Worm (Caenorhabditis elegans) whole organism, L1 larva: ENCODE data around the gene F55G11.8.

Experiments used
- C34B4.2 ChIP-seq: sonication (generic microtip); optimal IDR thresholded peaks from 2 replicates; lab custom pipeline; 2017; ENCODE audit warnings: mild to moderate bottlenecking, missing genetic modification characterization, missing compliant biosample characterization
- blmp-1 ChIP-seq: fragments of 150-350 bp; optimal IDR thresholded peaks from 2 replicates; lab custom pipeline; 2014; ENCODE audit warnings: missing biosample characterization, missing genetic modification characterization
- ceh-90 ChIP-seq: sonication (generic microtip); optimal IDR thresholded peaks from 2 replicates; lab custom pipeline; 2016; ENCODE audit warnings: missing genetic modification characterization, missing compliant biosample characterization
- dpl-1 ChIP-seq, 3 experiments: fragments of 150-350 bp in 2 of 3; sonication (generic microtip) in 1 of 3; optimal IDR thresholded peaks; 2 replicates each; lab custom pipeline; 2014 to 2017; ENCODE audit warnings: missing biosample characterization in 3 of 3, missing genetic modification characterization in 3 of 3, missing genetic modification reagents in 3 of 3
- efl-1 ChIP-seq, 4 experiments: fragments of 150-350 bp; optimal IDR thresholded peaks in 3 of 4; peaks in 1 of 4; 1 replicate in 1 of 4; 2 replicates in 3 of 4; lab custom pipeline; 2014; ENCODE audit warnings: missing biosample characterization in 2 of 4, missing genetic modification characterization in 2 of 4, missing genetic modification reagents in 2 of 4
- efl-3 ChIP-seq: fragments of 200-800 bp; sonication (Bioruptor generic); optimal IDR thresholded peaks from 2 replicates; lab custom pipeline; 2018; ENCODE audit warnings: mild to moderate bottlenecking, missing genetic modification characterization, missing compliant biosample characterization
- elt-2 ChIP-seq: sonication (generic microtip); optimal IDR thresholded peaks from 2 replicates; lab custom pipeline; 2016; ENCODE audit warnings: missing genetic modification characterization, mild to moderate bottlenecking, inconsistent platforms, missing compliant biosample characterization, missing genetic modification reagents
- elt-3 ChIP-seq, 6 experiments: fragments of 150-350 bp in 1 of 6; sonication (generic microtip); optimal IDR thresholded peaks; 2 replicates each; lab custom pipeline; 2017 to 2018; ENCODE audit warnings: missing biosample characterization in 6 of 6, missing genetic modification characterization in 6 of 6, inconsistent platforms in 1 of 6
- fkh-10 ChIP-seq: sonication (generic microtip); optimal IDR thresholded peaks from 2 replicates; lab custom pipeline; 2017; ENCODE audit warnings: missing biosample characterization, missing genetic modification reagents, missing genetic modification characterization
- fkh-8 ChIP-seq: sonication (generic microtip); optimal IDR thresholded peaks from 2 replicates; lab custom pipeline; 2016; ENCODE audit warnings: mild to moderate bottlenecking, missing genetic modification characterization, missing compliant biosample characterization
- grh-1 ChIP-seq: fragments of 200-800 bp; sonication (Bioruptor generic); IDR thresholded peaks from 2 replicates; pipeline ENCODE4 v1.3.6; 2022; ENCODE audit warnings: missing genetic modification reagents, missing genetic modification characterization, missing compliant biosample characterization
- hlh-17 ChIP-seq: fragments of 200-800 bp; sonication (Bioruptor generic); optimal IDR thresholded peaks from 2 replicates; lab custom pipeline; 2018; ENCODE audit warnings: missing genetic modification characterization, mild to moderate bottlenecking, missing compliant biosample characterization, moderate library complexity, borderline replicate concordance
- isw-1 ChIP-seq: fragments of 200-800 bp; sonication (Bioruptor generic); IDR thresholded peaks from 2 replicates; pipeline ENCODE4 v1.3.6; 2022; ENCODE audit warnings: missing genetic modification characterization, missing compliant biosample characterization
- jun-1 ChIP-seq: fragments of 150-350 bp; optimal IDR thresholded peaks from 2 replicates; lab custom pipeline; 2014; ENCODE audit warnings: missing biosample characterization, missing genetic modification reagents, missing genetic modification characterization
- lin-35 ChIP-seq, 2 experiments: fragments of 150-350 bp; optimal IDR thresholded peaks; 2 replicates each; lab custom pipeline; 2014; ENCODE audit warnings: missing biosample characterization in 2 of 2, missing genetic modification characterization in 2 of 2, missing genetic modification reagents in 2 of 2
- lin-39 ChIP-seq: fragments of 150-350 bp; optimal IDR thresholded peaks from 2 replicates; lab custom pipeline; 2014; ENCODE audit warnings: missing biosample characterization, missing genetic modification reagents, missing genetic modification characterization
- nhr-12 ChIP-seq: sonication (generic microtip); optimal IDR thresholded peaks from 2 replicates; lab custom pipeline; 2017; ENCODE audit warnings: missing biosample characterization, missing genetic modification characterization
- nhr-20 ChIP-seq: sonication (generic microtip); optimal IDR thresholded peaks from 2 replicates; lab custom pipeline; 2016; ENCODE audit warnings: mild to moderate bottlenecking, missing genetic modification characterization, missing compliant biosample characterization
- nhr-76 ChIP-seq: sonication (generic microtip); optimal IDR thresholded peaks from 2 replicates; lab custom pipeline; 2017; ENCODE audit warnings: missing biosample characterization, missing genetic modification characterization
- nhr-84 ChIP-seq: sonication (generic microtip); optimal IDR thresholded peaks from 2 replicates; lab custom pipeline; 2017; ENCODE audit warnings: missing biosample characterization, missing genetic modification characterization
- rnt-1 ChIP-seq: sonication (generic microtip); optimal IDR thresholded peaks from 2 replicates; lab custom pipeline; 2016; ENCODE audit warnings: mild to moderate bottlenecking, missing genetic modification characterization, moderate library complexity, missing compliant biosample characterization
- snu-23 ChIP-seq: sonication (generic microtip); optimal IDR thresholded peaks from 2 replicates; lab custom pipeline; 2016; ENCODE audit warnings: missing genetic modification characterization, missing compliant biosample characterization
- sox-4 ChIP-seq: sonication (generic microtip); optimal IDR thresholded peaks from 2 replicates; lab custom pipeline; 2016; ENCODE audit warnings: missing genetic modification characterization, missing compliant biosample characterization
- sptf-1 ChIP-seq: fragments of 150-350 bp; optimal IDR thresholded peaks from 2 replicates; lab custom pipeline; 2014; ENCODE audit warnings: missing biosample characterization, missing genetic modification characterization
- sup-37 ChIP-seq: fragments of 200-800 bp; sonication (Bioruptor generic); optimal IDR thresholded peaks from 2 replicates; lab custom pipeline; 2018; ENCODE audit warnings: mild to moderate bottlenecking, missing genetic modification characterization, missing compliant biosample characterization
- tlp-1 ChIP-seq: fragments of 150-350 bp; optimal IDR thresholded peaks from 2 replicates; lab custom pipeline; 2014; ENCODE audit warnings: missing biosample characterization, missing genetic modification characterization
- unc-30 ChIP-seq: sonication (generic microtip); optimal IDR thresholded peaks from 2 replicates; lab custom pipeline; 2017; ENCODE audit warnings: missing biosample characterization, missing genetic modification characterization
- unc-62 ChIP-seq: fragments of 150-350 bp; optimal IDR thresholded peaks from 2 replicates; lab custom pipeline; 2014; ENCODE audit warnings: missing biosample characterization, missing genetic modification reagents, missing genetic modification characterization
- unc-86 ChIP-seq: sonication (generic microtip); optimal IDR thresholded peaks from 2 replicates; lab custom pipeline; 2016; ENCODE audit warnings: missing genetic modification characterization, missing compliant biosample characterization
- vab-15 ChIP-seq: sonication (generic microtip); optimal IDR thresholded peaks from 2 replicates; lab custom pipeline; 2017; ENCODE audit warnings: missing genotype, mild to moderate bottlenecking, missing genetic modification characterization, missing compliant biosample characterization
- ztf-4 ChIP-seq: fragments of 150-350 bp; optimal IDR thresholded peaks from 2 replicates; lab custom pipeline; 2014; ENCODE audit warnings: missing biosample characterization, missing genetic modification characterization

The F55G11.8 gene

DNA sequence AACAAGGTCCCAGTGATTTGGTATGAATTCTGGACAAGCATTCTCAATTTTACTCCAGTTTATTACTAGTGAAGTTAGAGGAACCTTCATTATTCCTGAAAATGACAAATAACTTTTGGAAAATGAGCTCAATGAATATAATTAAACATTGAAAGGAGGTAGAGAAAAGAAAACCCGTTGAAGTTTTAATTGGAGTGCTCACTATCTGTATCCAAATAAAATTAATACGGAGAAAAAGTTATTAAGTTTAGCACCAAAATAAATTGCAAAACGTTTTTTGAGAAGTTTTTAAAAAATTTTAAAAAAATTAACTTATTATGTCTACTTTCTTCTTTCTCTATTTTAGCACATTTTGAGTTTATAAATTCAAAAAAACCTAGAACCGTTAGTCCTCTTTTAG is 16.1 kb upstream of the F55G11.8 start, which contains the start of gene F55G11.1:
Gene F55G11.1 (minus strand): TSS at position 101 of the 400 bp plus-strand sequence.
- no peak for TF ChIP-seq isw-1 (GFP tag; lab: Robert Waterston, UW)
- TF ChIP-seq lin-35 (GFP tag; optimal IDR thresholded peaks at IDR 0.05; lab: Kevin White, UChicago): no peak
- TF ChIP-seq jun-1 (tag; lab: Kevin White, UChicago): no peak
- TF ChIP-seq ceh-90: no peak

DNA sequence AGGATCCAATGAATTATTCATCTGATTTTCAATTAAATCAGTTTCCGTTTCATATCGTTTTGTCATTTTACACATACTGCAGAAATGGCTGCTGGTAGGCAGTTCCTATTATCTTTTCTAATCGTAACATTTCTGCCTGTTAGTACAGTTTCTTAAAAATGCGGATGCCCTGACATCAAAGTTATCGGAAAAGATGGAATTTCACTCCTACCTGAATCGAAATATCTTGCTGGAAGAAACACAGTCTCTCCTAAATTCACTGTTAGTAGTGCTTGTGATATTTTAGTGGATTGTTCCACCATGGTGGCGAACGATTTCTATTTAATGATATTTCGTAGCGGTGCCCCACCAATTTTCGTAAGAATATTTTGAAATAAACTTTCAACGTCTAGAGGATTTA is 14.1 kb upstream of the F55G11.8 start, which contains the start of gene F55G11.10:
Gene F55G11.10 (plus strand): TSS at position 301 of the 400 bp plus-strand sequence.
- no peak for TF ChIP-seq unc-62 (GFP tag; lab: Kevin White, UChicago)
- no peak for TF ChIP-seq sptf-1 (tag; lab: Kevin White, UChicago)
- TF ChIP-seq blmp-1 (tag; lab: Kevin White, UChicago): no peak
- no peak for TF ChIP-seq elt-2 (tag; lab: Kevin White, UChicago)
- no peak for TF ChIP-seq C34B4.2
- TF ChIP-seq ztf-4 (tag; lab: Kevin White, UChicago): no peak
- TF ChIP-seq ceh-90: no peak

ce11 chrIV:12957730-12958129 is 4.9 kb upstream of the F55G11.8 start, which contains the start of gene F55G11.6:
Gene F55G11.6, plus strand, starts transcription at chrIV:12958030.
- TF ChIP-seq unc-30 (tag; lab: Kevin White, UChicago) (no peak), nhr-84 (tag; lab: Kevin White, UChicago) (no peak)

DNA sequence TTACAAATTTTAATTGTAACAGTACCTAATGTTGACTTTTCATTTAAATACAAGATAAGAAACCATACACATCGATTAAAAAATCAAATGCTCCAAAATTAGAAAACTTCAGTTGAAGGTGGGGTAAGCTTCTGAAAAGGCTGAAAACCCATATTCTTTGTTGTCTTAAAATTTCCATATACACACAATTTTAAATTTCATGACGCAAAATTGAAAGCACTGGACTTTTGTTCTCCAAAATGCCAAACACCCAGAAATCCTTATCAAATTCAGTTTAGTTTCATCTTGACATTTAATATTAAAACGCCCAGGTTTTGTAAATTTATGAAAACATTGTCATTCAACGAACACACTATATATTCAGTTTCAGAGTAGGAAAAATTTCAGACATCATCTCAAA is 2.5 kb upstream of the F55G11.8 start, which contains the start of gene F55G11.7:
Gene F55G11.7 (plus strand): TSS at position 301 of the 400 bp plus-strand sequence.
- TF ChIP-seq fkh-8 (tag; lab: Kevin White, UChicago) (no peak), C34B4.2 (no peak), vab-15 (no peak), efl-1 (optimal IDR thresholded peaks at IDR 0.05; lab: Kevin White, UChicago) (no peak), efl-1 (GFP tag; optimal IDR thresholded peaks at IDR 0.05 in 1 of 2; lab: Kevin White, UChicago) (peak in 1 of 2 experiments; percentile 56)
- TF ChIP-seq, all 84 proteins: peak for 1

DNA sequence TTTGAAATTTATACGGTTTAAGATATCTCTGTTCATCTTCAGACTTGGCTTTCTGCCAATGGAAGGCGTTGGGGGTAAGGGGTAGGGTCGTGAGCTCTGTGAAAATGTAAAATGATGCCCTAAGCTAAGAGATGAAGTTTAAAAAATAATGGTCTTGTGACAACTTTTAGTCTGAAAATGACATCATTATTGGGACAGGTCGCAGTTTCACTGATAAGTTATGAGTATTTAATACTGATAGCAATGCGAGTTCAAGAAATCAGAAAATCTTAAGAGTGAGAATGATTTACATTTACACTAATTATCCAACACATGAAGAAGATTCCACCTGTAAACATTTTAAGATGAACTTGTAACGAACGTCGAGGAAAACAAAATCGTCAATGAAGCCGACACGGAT is 2.0 kb downstream of the F55G11.8 start:
- TF ChIP-seq elt-2 (tag; lab: Kevin White, UChicago) (peak; percentile 74), efl-1 (optimal IDR thresholded peaks at IDR 0.05; lab: Kevin White, UChicago) (no peak), efl-1 (GFP tag; optimal IDR thresholded peaks at IDR 0.05 in 1 of 2; lab: Kevin White, UChicago) (peak in 1 of 2 experiments; percentile 15), grh-1 (GFP tag; lab: Robert Waterston, UW) (no peak)

ce11 chrIV:12965074-12965473 is 2.5 kb downstream of the F55G11.8 start, which contains the start of gene dod-22:
Gene dod-22, plus strand, starts transcription at chrIV:12965374.
- no peak for TF ChIP-seq efl-1 (optimal IDR thresholded peaks at IDR 0.05; lab: Kevin White, UChicago)
- no peak for TF ChIP-seq efl-1 (GFP tag; optimal IDR thresholded peaks at IDR 0.05 in 1 of 2; lab: Kevin White, UChicago)
- TF ChIP-seq nhr-12: no peak
- no peak for TF ChIP-seq snu-23 (GFP tag; lab: Kevin White, UChicago)
- TF ChIP-seq unc-86 (tag; lab: Kevin White, UChicago): no peak
- no peak for TF ChIP-seq sptf-1 (tag; lab: Kevin White, UChicago)
- TF ChIP-seq unc-62 (GFP tag; lab: Kevin White, UChicago): no peak
- no peak for TF ChIP-seq tlp-1
- no peak for TF ChIP-seq lin-35 (GFP tag; optimal IDR thresholded peaks at IDR 0.05; lab: Kevin White, UChicago)
- TF ChIP-seq nhr-20 (tag; lab: Kevin White, UChicago): no peak
- TF ChIP-seq rnt-1 (tag; lab: Kevin White, UChicago): no peak

DNA sequence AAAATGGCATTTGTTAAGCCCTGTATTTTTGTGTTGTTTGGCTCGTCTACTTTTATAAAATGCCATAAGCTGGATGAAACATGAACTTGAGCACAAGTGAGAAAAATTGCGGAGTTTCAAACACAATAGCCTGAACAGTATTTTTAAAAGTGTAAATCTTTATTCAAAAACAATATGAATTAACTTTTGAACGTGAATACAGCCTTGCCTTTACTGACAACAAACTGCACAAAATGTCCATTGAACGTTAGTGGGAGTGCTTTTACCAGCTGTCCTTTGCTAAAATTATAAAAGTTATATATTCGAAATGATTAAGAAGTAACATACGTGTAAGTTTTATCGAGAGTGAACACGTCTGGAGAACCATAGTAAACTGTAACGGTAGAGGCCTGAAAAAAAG is 4.7 kb downstream of the F55G11.8 start:
- TF ChIP-seq dpl-1 (GFP tag; optimal IDR thresholded peaks at IDR 0.05; lab: Kevin White, UChicago) (no peak), nhr-76 (tag; lab: Kevin White, UChicago) (no peak), sox-4 (no peak), elt-3 (tag; optimal IDR thresholded peaks at IDR 0.05; lab: Kevin White, UChicago) (no peak), fkh-10 (GFP tag; lab: Kevin White, UChicago) (no peak), sup-37 (no peak), lin-39 (tag; lab: Kevin White, UChicago) (no peak), snu-23 (GFP tag; lab: Kevin White, UChicago) (no peak), efl-3 (GFP tag; lab: Kevin White, UChicago) (no peak), nhr-12 (no peak), hlh-17 (GFP tag; lab: Kevin White, UChicago) (no peak)
